Fruit fly (Drosophila melanogaster): ENCODE results near the gene Ctr1B.

- no peak for TF ChIP-seq pan (optimal IDR thresholded peaks at IDR 0.05)
- no peak for TF ChIP-seq CG8478 (optimal IDR thresholded peaks at IDR 0.05)
- no peak for TF ChIP-seq usp (GFP tag; optimal IDR thresholded peaks at IDR 0.05)
- no peak for TF ChIP-seq EcR (GFP tag; optimal IDR thresholded peaks at IDR 0.05)
- TF ChIP-seq psq (optimal IDR thresholded peaks at IDR 0.05): no peak
Measured at dm6 chr3R:8288790-8289189, 28.6 kb upstream of the Ctr1B start.

Measured in whole organism.